Worm (Caenorhabditis elegans): ENCODE measurements around the gene tsp-10.

DNA sequence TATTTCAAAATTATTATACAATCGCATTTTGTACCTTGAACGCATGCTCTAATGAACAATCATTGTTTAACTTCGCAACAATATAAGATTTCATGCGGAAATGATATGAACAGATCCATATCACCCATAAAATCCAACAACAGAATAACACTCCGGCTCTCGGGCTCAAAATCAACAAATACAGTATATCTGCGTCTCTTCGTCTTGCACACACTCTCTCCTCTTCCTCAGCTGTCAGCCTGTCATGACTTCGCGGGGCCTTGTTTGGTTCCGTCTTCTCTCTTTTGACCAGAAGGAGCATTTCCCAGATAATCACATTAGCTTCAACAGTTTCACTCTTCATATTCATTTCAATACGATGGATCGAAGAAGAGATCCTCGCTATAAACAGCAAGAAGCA is 37.8 kb downstream of the tsp-10 start, which contains the start of gene F41G3.3:
- no peak for TF ChIP-seq pha-4 (tag; optimal IDR thresholded peaks at IDR 0.05)
- no peak for TF ChIP-seq ztf-25 (GFP tag; IDR thresholded peaks at IDR 0.05)
- no peak for TF ChIP-seq attf-6 (GFP tag; IDR thresholded peaks at IDR 0.05)
- TF ChIP-seq xnd-1 (tag; optimal IDR thresholded peaks at IDR 0.05) = no peak
- TF ChIP-seq nhr-80 (tag; optimal IDR thresholded peaks at IDR 0.05) = no peak
- no peak for TF ChIP-seq cebp-2 (GFP tag; IDR thresholded peaks at IDR 0.05)
- no peak for TF ChIP-seq F57C9.4 (tag; optimal IDR thresholded peaks at IDR 0.05)
- TF ChIP-seq ztf-22 (GFP tag; optimal IDR thresholded peaks at IDR 0.05) = no peak
- no peak for TF ChIP-seq C06A6.2 (GFP tag; conservative IDR thresholded peaks at IDR 0.05)
- TF ChIP-seq ama-1 (optimal IDR thresholded peaks at IDR 0.05) = no peak
- TF ChIP-seq ama-1 (GFP tag; optimal IDR thresholded peaks at IDR 0.05) = no peak

Measured in whole organism, young adult.